Worm (Caenorhabditis elegans) whole organism, young adult: Measurements from ENCODE around the gene ZK856.16.

Experiments
- D2030.7 ChIP-seq: fragments of 200-800 bp; sonication (Bioruptor generic); IDR thresholded peaks from 2 replicates; pipeline ENCODE4 v1.3.6; 2022; ENCODE audit warnings: missing genetic modification reagents, missing genetic modification characterization, missing compliant biosample characterization
- F23B12.7 ChIP-seq: sonication (generic microtip); optimal IDR thresholded peaks from 2 replicates; lab custom pipeline; 2017; ENCODE audit warnings: missing genetic modification characterization, mild to moderate bottlenecking, missing compliant biosample characterization, antibody characterized with exemption, moderate library complexity; ENCODE audit not compliant: insufficient read depth
- efl-1 ChIP-seq: fragments of 150-350 bp; optimal IDR thresholded peaks from 2 replicates; lab custom pipeline; 2014; ENCODE audit warnings: missing biosample characterization, missing genetic modification reagents, missing genetic modification characterization
- madf-6 ChIP-seq: fragments of 200-800 bp; sonication (Bioruptor generic); IDR thresholded peaks from 2 replicates; pipeline ENCODE4 v1.3.6; 2022; ENCODE audit warnings: missing genetic modification reagents, missing genetic modification characterization, missing compliant biosample characterization
- sea-2 ChIP-seq: fragments of 200-800 bp; sonication (Bioruptor generic); IDR thresholded peaks from 2 replicates; pipeline ENCODE4 v1.3.6; 2022; ENCODE audit warnings: missing genetic modification characterization, missing compliant biosample characterization
- snpc-1.1 ChIP-seq: sonication (generic microtip); optimal IDR thresholded peaks from 2 replicates; lab custom pipeline; 2017; ENCODE audit warnings: missing genetic modification characterization, mild to moderate bottlenecking, missing compliant biosample characterization, antibody characterized with exemption, moderate library complexity, missing genotype, missing genetic modification reagents; ENCODE audit not compliant: insufficient read depth
- snpc-4 ChIP-seq, 5 experiments: fragments of 150-350 bp in 1 of 5; sonication (generic microtip) in 4 of 5; optimal IDR thresholded peaks; 2 replicates each; lab custom pipeline; 2014 to 2018; ENCODE audit warnings: missing genetic modification characterization in 5 of 5, missing biosample characterization in 3 of 5, antibody characterized with exemption in 2 of 5, mild to moderate bottlenecking in 2 of 5, missing compliant biosample characterization in 2 of 5, missing genotype in 2 of 5, moderate library complexity in 2 of 5, missing genetic modification reagents in 1 of 5
- unc-62 ChIP-seq: fragments of 150-350 bp; optimal IDR thresholded peaks from 2 replicates; lab custom pipeline; 2014; ENCODE audit warnings: missing biosample characterization, missing genetic modification reagents, missing genetic modification characterization

DNA sequence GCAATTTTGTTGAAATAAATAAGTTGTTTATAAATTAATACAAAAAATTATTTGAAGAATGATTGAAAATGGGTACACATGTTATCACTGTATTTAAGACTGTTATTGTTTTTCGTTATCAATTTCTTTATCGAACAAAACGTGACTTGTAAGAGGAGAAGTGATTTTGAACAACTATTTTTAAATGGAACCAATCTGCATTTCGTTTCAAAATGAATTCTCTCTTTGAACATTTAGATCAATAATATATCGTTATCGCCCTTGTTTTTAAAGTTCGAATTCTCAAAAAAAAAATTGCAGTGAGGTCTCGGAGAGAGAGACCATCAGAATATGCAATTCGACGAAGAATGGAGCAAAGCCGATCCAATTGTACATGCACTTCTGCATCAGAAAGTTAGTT, 26.1 kb downstream of the ZK856.16 start, which contains the start of gene cul-5:
- TF ChIP-seq snpc-1.1 (tag; lab: Kevin White, UChicago) (no peak), F23B12.7 (tag; lab: Kevin White, UChicago) (no peak), efl-1 (GFP tag; lab: Kevin White, UChicago) (no peak), unc-62 (GFP tag; lab: Kevin White, UChicago) (no peak), sea-2 (GFP tag; lab: Robert Waterston, UW) (no peak), D2030.7 (no peak), snpc-4 (GFP tag; optimal IDR thresholded peaks at IDR 0.05; lab: Kevin White, UChicago) (no peak), snpc-4 (tag; optimal IDR thresholded peaks at IDR 0.05; lab: Kevin White, UChicago) (no peak), madf-6 (GFP tag; lab: Robert Waterston, UW) (no peak)
